Worm (Caenorhabditis elegans) whole organism, L1 larva: ENCODE measurements around the gene F54E2.5.

Experiments
- C04F5.9 ChIP-seq: sonication (generic microtip); optimal IDR thresholded peaks from 2 replicates; lab custom pipeline; 2016; ENCODE audit warnings: missing genetic modification characterization, missing compliant biosample characterization
- ama-1 ChIP-seq: fragments of 150-350 bp; optimal IDR thresholded peaks from 2 replicates; lab custom pipeline; 2014
- ceh-63 ChIP-seq: fragments of 200-800 bp; sonication (Bioruptor generic); optimal IDR thresholded peaks from 2 replicates; lab custom pipeline; 2018; ENCODE audit warnings: mild to moderate bottlenecking, missing genetic modification characterization, missing compliant biosample characterization
- ceh-82 ChIP-seq, 3 experiments: fragments of 150-350 bp in 1 of 3; sonication (generic microtip) in 2 of 3; optimal IDR thresholded peaks; 2 replicates each; lab custom pipeline; 2014 to 2017; ENCODE audit warnings: missing biosample characterization in 3 of 3, missing genetic modification characterization in 3 of 3
- egl-27 ChIP-seq, 2 experiments: fragments of 150-350 bp in 1 of 2; sonication (generic microtip); optimal IDR thresholded peaks; 3 replicates each; lab custom pipeline; 2017 to 2018; ENCODE audit warnings: missing biosample characterization in 2 of 2, missing genetic modification characterization in 2 of 2, missing genetic modification reagents in 2 of 2
- elt-3 ChIP-seq, 6 experiments: fragments of 150-350 bp in 1 of 6; sonication (generic microtip); optimal IDR thresholded peaks; 2 replicates each; lab custom pipeline; 2017 to 2018; ENCODE audit warnings: missing biosample characterization in 6 of 6, missing genetic modification characterization in 6 of 6, inconsistent platforms in 1 of 6
- fkh-10 ChIP-seq: sonication (generic microtip); optimal IDR thresholded peaks from 2 replicates; lab custom pipeline; 2017; ENCODE audit warnings: missing biosample characterization, missing genetic modification reagents, missing genetic modification characterization
- fkh-4 ChIP-seq: sonication (generic microtip); optimal IDR thresholded peaks from 2 replicates; lab custom pipeline; 2016; ENCODE audit warnings: missing compliant biosample characterization, missing genetic modification characterization, borderline replicate concordance
- mdl-1 ChIP-seq, 2 experiments: fragments of 150-350 bp; optimal IDR thresholded peaks; 2 replicates each; lab custom pipeline; 2014 to 2017; ENCODE audit warnings: missing biosample characterization in 2 of 2, missing genetic modification characterization in 2 of 2, inconsistent platforms in 1 of 2
- sox-4 ChIP-seq: sonication (generic microtip); optimal IDR thresholded peaks from 2 replicates; lab custom pipeline; 2016; ENCODE audit warnings: missing genetic modification characterization, missing compliant biosample characterization
- tbx-2 ChIP-seq: sonication (generic microtip); optimal IDR thresholded peaks from 2 replicates; lab custom pipeline; 2016; ENCODE audit warnings: missing genetic modification characterization, missing compliant biosample characterization
- ztf-11 ChIP-seq, 2 experiments: sonication (generic microtip); optimal IDR thresholded peaks; 2 replicates each; lab custom pipeline; 2016 to 2017; ENCODE audit warnings: missing genetic modification characterization in 2 of 2, missing biosample characterization in 1 of 2, missing compliant biosample characterization in 1 of 2
- ztf-4 ChIP-seq: fragments of 150-350 bp; optimal IDR thresholded peaks from 2 replicates; lab custom pipeline; 2014; ENCODE audit warnings: missing biosample characterization, missing genetic modification characterization

ce11 chrV:2845771-2846170 lies 29.9 kb upstream of the F54E2.5 start, which contains the start of gene srj-44:
- TF ChIP-seq sox-4 (tag; lab: Kevin White, UChicago) (no peak), fkh-10 (no peak), egl-27 (tag; optimal IDR thresholded peaks at IDR 0.05; lab: Kevin White, UChicago) (no peak), ama-1 (lab: Kevin White, UChicago) (no peak), ceh-82 (tag; optimal IDR thresholded peaks at IDR 0.05; lab: Kevin White, UChicago) (no peak), ceh-63 (GFP tag; lab: Kevin White, UChicago) (no peak), ztf-11 (tag; optimal IDR thresholded peaks at IDR 0.05; lab: Kevin White, UChicago) (no peak), C04F5.9 (tag; lab: Kevin White, UChicago) (no peak), elt-3 (tag; optimal IDR thresholded peaks at IDR 0.05; lab: Kevin White, UChicago) (no peak), ztf-4 (tag; lab: Kevin White, UChicago) (no peak), tbx-2 (no peak), fkh-4 (tag; lab: Kevin White, UChicago) (no peak), mdl-1 (tag; optimal IDR thresholded peaks at IDR 0.05; lab: Kevin White, UChicago) (no peak)
